Worm (Caenorhabditis elegans): ENCODE measurements around the gene klp-19.

Gene klp-19

ce11 chrIII:13305537-13305936 is 1.5 kb downstream of the klp-19 start:
- TF ChIP-seq tbx-37 (GFP tag; conservative IDR thresholded peaks at IDR 0.05) (no peak), flt-1 (GFP tag; IDR thresholded peaks at IDR 0.05) (no peak)

- TF ChIP-seq ceh-36 (tag; optimal IDR thresholded peaks at IDR 0.05): no peak
- no peak for TF ChIP-seq tbx-37 (GFP tag; conservative IDR thresholded peaks at IDR 0.05)
- no peak for TF ChIP-seq flt-1 (GFP tag; IDR thresholded peaks at IDR 0.05)
These were observed 4.5 kb downstream of the klp-19 start for ce11 chrIII:13302578-13302977.

DNA sequence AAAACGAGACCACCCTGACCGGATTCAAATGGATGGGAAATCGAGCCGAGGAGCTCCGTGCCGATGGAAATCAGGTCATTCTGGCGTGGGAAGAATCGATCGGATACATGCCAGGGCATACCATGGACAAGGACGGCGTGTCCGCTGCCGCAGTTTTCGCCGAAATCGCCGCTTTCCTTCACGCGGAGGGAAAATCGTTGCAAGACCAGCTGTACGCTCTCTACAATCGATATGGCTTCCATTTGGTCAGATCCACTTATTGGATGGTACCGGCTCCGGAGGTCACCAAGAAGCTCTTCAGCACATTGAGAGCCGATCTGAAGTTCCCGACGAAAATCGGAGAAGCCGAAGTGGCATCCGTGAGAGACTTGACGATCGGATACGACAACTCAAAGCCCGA is 5.1 kb downstream of the klp-19 start:
- TF ChIP-seq ceh-13 (GFP tag; optimal IDR thresholded peaks at IDR 0.05) (no peak), tbx-11 (GFP tag; IDR thresholded peaks at IDR 0.05) (no peak), ets-7 (tag; optimal IDR thresholded peaks at IDR 0.05) (no peak), hmbx-1 (tag; optimal IDR thresholded peaks at IDR 0.05) (no peak), flt-1 (GFP tag; IDR thresholded peaks at IDR 0.05) (no peak), B0310.2 (tag; optimal IDR thresholded peaks at IDR 0.05) (no peak), pes-1 (GFP tag; IDR thresholded peaks at IDR 0.05) (no peak), aly-1 (tag; optimal IDR thresholded peaks at IDR 0.05) (no peak), hnd-1 (tag; optimal IDR thresholded peaks at IDR 0.05) (no peak), ama-1 (optimal IDR thresholded peaks at IDR 0.05) (no peak), ceh-36 (tag; optimal IDR thresholded peaks at IDR 0.05) (no peak), F13C5.2 (tag; optimal IDR thresholded peaks at IDR 0.05) (no peak), tra-4 (tag; optimal IDR thresholded peaks at IDR 0.05) (no peak), hmg-4 (GFP tag; optimal IDR thresholded peaks at IDR 0.05) (no peak), scrt-1 (GFP tag; IDR thresholded peaks at IDR 0.05) (no peak), tbx-37 (GFP tag; conservative IDR thresholded peaks at IDR 0.05) (no peak), sea-1 (GFP tag; conservative IDR thresholded peaks at IDR 0.05) (no peak)

DNA sequence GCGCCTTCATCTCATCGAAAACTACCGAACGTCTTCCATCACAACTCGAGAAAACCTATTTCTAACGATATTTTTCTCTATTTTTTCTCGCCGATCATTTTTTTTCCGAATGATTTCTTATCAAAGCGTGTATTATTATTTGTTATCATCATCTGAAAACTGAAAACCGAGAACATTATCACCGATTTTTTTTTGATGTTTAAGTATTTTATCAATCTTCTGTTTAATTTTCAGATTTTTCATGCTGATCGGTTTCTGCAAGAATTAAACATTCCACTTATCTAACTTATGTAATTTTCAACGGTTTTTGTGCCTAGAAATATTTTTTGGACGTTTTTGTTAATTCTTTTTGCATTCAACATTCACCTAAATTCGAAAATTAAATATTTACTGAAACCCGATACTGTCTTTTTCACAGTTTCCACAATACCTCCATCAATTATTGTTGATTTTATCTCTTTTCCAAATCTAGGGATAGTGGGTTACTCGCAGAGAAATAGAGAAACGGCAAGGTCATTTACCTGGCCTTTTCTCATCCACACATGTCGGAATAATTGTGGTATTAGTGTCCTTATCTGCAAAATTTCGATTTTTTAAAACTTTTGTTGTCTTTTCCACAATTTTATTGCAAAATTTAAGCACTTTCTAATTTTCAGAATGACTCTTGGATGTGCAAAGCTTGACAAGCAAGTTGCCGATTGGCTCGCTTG is 8.2 kb downstream of the klp-19 start, which contains the start of gene pgm-2:
pgm-2 (plus strand) TSS at position 657 of the 710 bp plus-strand sequence.
- TF ChIP-seq aly-1 (tag; optimal IDR thresholded peaks at IDR 0.05): peak; percentile 12
- TF ChIP-seq hnd-1 (tag; optimal IDR thresholded peaks at IDR 0.05): no peak
- no peak for TF ChIP-seq tbx-11 (GFP tag; IDR thresholded peaks at IDR 0.05)
- peak; percentile 46 for TF ChIP-seq tra-4 (tag; optimal IDR thresholded peaks at IDR 0.05)
- TF ChIP-seq pes-1 (GFP tag; IDR thresholded peaks at IDR 0.05): no peak
- no peak for TF ChIP-seq scrt-1 (GFP tag; IDR thresholded peaks at IDR 0.05)
- TF ChIP-seq ama-1 (optimal IDR thresholded peaks at IDR 0.05): peak; percentile 32

ce11 chrIII:13296289-13296874 is 10.7 kb downstream of the klp-19 start, which contains the start of gene npp-18:
Gene npp-18, plus strand, starts transcription at chrIII:13296853.
- TF ChIP-seq scrt-1 (GFP tag; IDR thresholded peaks at IDR 0.05): peak; percentile 84
- TF ChIP-seq sea-1 (GFP tag; conservative IDR thresholded peaks at IDR 0.05): peak; percentile 87
- TF ChIP-seq tbx-37 (GFP tag; conservative IDR thresholded peaks at IDR 0.05): peak; percentile 75; the same call in 1 of the 2 replicates
- peak; percentile 83 for TF ChIP-seq pes-1 (GFP tag; IDR thresholded peaks at IDR 0.05)
- peak; percentile 83 for TF ChIP-seq tbx-11 (GFP tag; IDR thresholded peaks at IDR 0.05)
- TF ChIP-seq flt-1 (GFP tag; IDR thresholded peaks at IDR 0.05): peak; percentile 73

DNA sequence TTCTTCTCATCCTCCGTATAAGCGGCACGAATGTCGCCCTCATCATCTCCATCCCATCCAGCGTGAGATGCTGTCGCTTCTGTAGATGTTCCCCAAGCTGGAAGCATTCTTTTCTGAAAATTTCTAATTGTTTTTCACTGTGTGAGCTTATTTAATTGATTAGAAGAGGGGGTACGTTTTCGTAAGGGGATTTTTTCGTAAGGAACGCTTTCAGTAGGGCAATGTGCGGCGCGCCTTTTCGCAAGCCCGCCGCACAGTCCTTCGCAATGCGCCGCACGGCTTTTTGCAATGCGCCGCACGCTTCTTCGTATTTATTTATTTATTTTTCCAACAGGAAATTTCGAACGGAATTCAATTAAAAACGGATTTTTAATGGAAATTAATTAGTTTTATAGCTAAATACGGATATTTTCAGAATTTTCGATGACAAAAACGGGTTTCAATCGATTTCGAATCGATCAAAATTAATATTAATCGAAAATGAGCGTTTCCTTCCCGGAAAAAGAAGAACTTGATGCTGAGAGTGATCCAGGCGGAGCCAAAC is 14.0 kb downstream of the klp-19 start, which contains the start of gene set-25:
set-25 (minus strand) TSS at position 120 of the 544 bp plus-strand sequence.
- TF ChIP-seq scrt-1 (GFP tag; IDR thresholded peaks at IDR 0.05): peak; percentile 47; the same call in 1 of the 2 replicates
- TF ChIP-seq ceh-13 (GFP tag; optimal IDR thresholded peaks at IDR 0.05): peak; percentile 14
- peak; percentile 80 for TF ChIP-seq pes-1 (GFP tag; IDR thresholded peaks at IDR 0.05)
- peak; percentile 51; the same call in 1 of the 2 replicates for TF ChIP-seq tbx-11 (GFP tag; IDR thresholded peaks at IDR 0.05)
- peak; percentile 53; the same call in 1 of the 2 replicates for TF ChIP-seq sea-1 (GFP tag; conservative IDR thresholded peaks at IDR 0.05)

ce11 chrIII:13285421-13285820 is 21.6 kb downstream of the klp-19 start, which contains the start of gene F56A8.8:
Gene F56A8.8, plus strand, starts transcription at chrIII:13285721.
- TF ChIP-seq tbx-37 (GFP tag; conservative IDR thresholded peaks at IDR 0.05) (no peak), tra-4 (tag; optimal IDR thresholded peaks at IDR 0.05) (no peak), hnd-1 (tag; optimal IDR thresholded peaks at IDR 0.05) (no peak), ceh-13 (GFP tag; optimal IDR thresholded peaks at IDR 0.05) (no peak), F13C5.2 (tag; optimal IDR thresholded peaks at IDR 0.05) (no peak), sea-1 (GFP tag; conservative IDR thresholded peaks at IDR 0.05) (no peak), scrt-1 (GFP tag; IDR thresholded peaks at IDR 0.05) (no peak), hmbx-1 (tag; optimal IDR thresholded peaks at IDR 0.05) (no peak), aly-1 (tag; optimal IDR thresholded peaks at IDR 0.05) (no peak)

- TF ChIP-seq ets-7 (tag; optimal IDR thresholded peaks at IDR 0.05) (no peak), ceh-36 (tag; optimal IDR thresholded peaks at IDR 0.05) (no peak), flt-1 (GFP tag; IDR thresholded peaks at IDR 0.05) (no peak), B0310.2 (tag; optimal IDR thresholded peaks at IDR 0.05) (no peak), ama-1 (optimal IDR thresholded peaks at IDR 0.05) (no peak), hmg-4 (GFP tag; optimal IDR thresholded peaks at IDR 0.05) (no peak), F13C5.2 (tag; optimal IDR thresholded peaks at IDR 0.05) (no peak), ceh-13 (GFP tag; optimal IDR thresholded peaks at IDR 0.05) (no peak), tra-4 (tag; optimal IDR thresholded peaks at IDR 0.05) (no peak), tbx-37 (GFP tag; conservative IDR thresholded peaks at IDR 0.05) (no peak), hmbx-1 (tag; optimal IDR thresholded peaks at IDR 0.05) (no peak), aly-1 (tag; optimal IDR thresholded peaks at IDR 0.05) (no peak), pes-1 (GFP tag; IDR thresholded peaks at IDR 0.05) (no peak), sea-1 (GFP tag; conservative IDR thresholded peaks at IDR 0.05) (no peak), hnd-1 (tag; optimal IDR thresholded peaks at IDR 0.05) (no peak), scrt-1 (GFP tag; IDR thresholded peaks at IDR 0.05) (no peak), tbx-11 (GFP tag; IDR thresholded peaks at IDR 0.05) (no peak)
These were observed 29.1 kb downstream of the klp-19 start for ce11 chrIII:13277881-13278500.

Measured in whole organism, early embryonic.